Worm (Caenorhabditis elegans): ENCODE results near the gene K07H8.8.

DNA sequence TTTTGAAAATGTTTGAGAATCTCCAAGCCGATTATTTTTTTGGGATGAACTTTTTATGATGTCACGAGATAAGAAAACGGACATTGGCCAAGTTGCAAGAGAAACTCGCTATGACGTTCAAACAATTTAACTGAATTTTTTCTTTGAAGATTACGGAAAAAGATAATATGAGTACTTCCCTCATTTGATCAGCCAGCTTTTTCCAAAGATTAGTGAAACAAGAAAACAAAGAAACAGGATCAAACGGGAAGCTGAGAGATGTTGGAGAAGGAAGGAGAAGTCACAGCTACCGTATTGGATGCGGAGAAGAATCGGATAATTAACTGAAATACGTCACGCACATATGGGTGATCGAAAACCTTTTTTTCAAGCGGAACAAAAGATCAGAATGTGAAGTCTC, 14.0 kb downstream of the K07H8.8 start:
- no peak for TF ChIP-seq snpc-4 (GFP tag; optimal IDR thresholded peaks at IDR 0.05)
- TF ChIP-seq snpc-4 (tag; optimal IDR thresholded peaks at IDR 0.05): no peak
- no peak for TF ChIP-seq ets-4 (GFP tag; optimal IDR thresholded peaks at IDR 0.05)
- no peak for TF ChIP-seq ama-1 (optimal IDR thresholded peaks at IDR 0.05)
- no peak for TF ChIP-seq ama-1 (GFP tag; optimal IDR thresholded peaks at IDR 0.05)
- TF ChIP-seq ceh-40 (GFP tag; IDR thresholded peaks at IDR 0.05): no peak
- TF ChIP-seq let-526 (GFP tag; IDR thresholded peaks at IDR 0.05): no peak
- TF ChIP-seq lin-40 (tag; optimal IDR thresholded peaks at IDR 0.05): no peak
- TF ChIP-seq lag-1 (GFP tag; IDR thresholded peaks at IDR 0.05): no peak
- no peak for TF ChIP-seq mcd-1 (GFP tag; IDR thresholded peaks at IDR 0.05)
- no peak for TF ChIP-seq mel-28 (tag; optimal IDR thresholded peaks at IDR 0.05; ENCODE audit: borderline replicate concordance)
- no peak for TF ChIP-seq cebp-1 (GFP tag; IDR thresholded peaks at IDR 0.05)
- no peak for TF ChIP-seq cebp-1 (tag; optimal IDR thresholded peaks at IDR 0.05)
- no peak for TF ChIP-seq rcor-1 (GFP tag; IDR thresholded peaks at IDR 0.05)
- TF ChIP-seq ceh-27 (GFP tag; optimal IDR thresholded peaks at IDR 0.05): no peak
